Fruit fly (Drosophila melanogaster): ENCODE results near the gene CG1116.

The CG1116 gene

DNA sequence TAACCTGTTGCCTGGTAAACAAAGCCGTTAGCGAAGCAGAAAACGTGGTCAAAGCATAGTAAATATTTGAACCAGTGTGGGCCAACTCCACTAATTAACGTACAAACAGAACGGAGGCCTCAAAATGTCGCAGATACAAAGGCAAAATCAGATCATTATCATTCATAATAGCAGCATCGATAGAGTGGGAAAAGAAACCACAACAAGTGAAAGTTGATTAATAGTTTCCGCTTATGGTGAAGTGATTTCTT is 11.4 kb upstream of the CG1116 start (continued):
- TF ChIP-seq CG18476 (GFP tag; optimal IDR thresholded peaks at IDR 0.05) = no peak
- no peak for TF ChIP-seq CG7372 (GFP tag; IDR thresholded peaks at IDR 0.05)
- TF ChIP-seq sens (GFP tag) = peak; percentile 58
- no peak for TF ChIP-seq CG17802 (tag; optimal IDR thresholded peaks at IDR 0.05)
- TF ChIP-seq scrt (GFP tag; optimal IDR thresholded peaks at IDR 0.05) = peak; percentile 1
- TF ChIP-seq CG6791 (GFP tag; IDR thresholded peaks at IDR 0.05; ENCODE audit: partially characterized antibody) = no peak
- no peak; the same call in 1 of the 2 replicates for TF ChIP-seq CG14014 (GFP tag; IDR thresholded peaks at IDR 0.05)
- TF ChIP-seq ase (GFP tag; IDR thresholded peaks at IDR 0.05) = no peak
- no peak for TF ChIP-seq Dfd (GFP tag; optimal IDR thresholded peaks at IDR 0.05)
- TF ChIP-seq D19A (tag; optimal IDR thresholded peaks at IDR 0.05) = no peak
- TF ChIP-seq CG8944 (GFP tag; optimal IDR thresholded peaks at IDR 0.05) = no peak
- TF ChIP-seq CG30403 (GFP tag; optimal IDR thresholded peaks at IDR 0.05) = no peak
- no peak for TF ChIP-seq row (GFP tag; IDR thresholded peaks at IDR 0.05)
- no peak for TF ChIP-seq Jarid2 (GFP tag; optimal IDR thresholded peaks at IDR 0.05)
- no peak for TF ChIP-seq Hr78 (GFP tag; optimal IDR thresholded peaks at IDR 0.05)
- TF ChIP-seq MESR4 (GFP tag; optimal IDR thresholded peaks at IDR 0.05) = no peak
- no peak for TF ChIP-seq Deaf1 (tag; optimal IDR thresholded peaks at IDR 0.05)
- no peak for TF ChIP-seq ssp (GFP tag; IDR thresholded peaks at IDR 0.05)
- no peak for TF ChIP-seq Lpt (GFP tag; optimal IDR thresholded peaks at IDR 0.05)
- TF ChIP-seq CG10462 (GFP tag; optimal IDR thresholded peaks at IDR 0.05) = no peak
- TF ChIP-seq Dp (GFP tag; optimal IDR thresholded peaks at IDR 0.05) = no peak
- peak; percentile 7 for TF ChIP-seq CG2678 (tag; optimal IDR thresholded peaks at IDR 0.05)
- TF ChIP-seq chm (GFP tag; IDR thresholded peaks at IDR 0.05) = no peak
- no peak for TF ChIP-seq kay (GFP tag; optimal IDR thresholded peaks at IDR 0.05)
- no peak for TF ChIP-seq CG4730 (GFP tag; IDR thresholded peaks at IDR 0.05)
- TF ChIP-seq Hsf (GFP tag; optimal IDR thresholded peaks at IDR 0.05) = no peak
- TF ChIP-seq HHEX (GFP tag; optimal IDR thresholded peaks at IDR 0.05) = no peak
- peak; percentile 90 for TF ChIP-seq Awh (GFP tag; IDR thresholded peaks at IDR 0.05)
- TF ChIP-seq CG3838 (GFP tag; optimal IDR thresholded peaks at IDR 0.05) = no peak
- no peak for TF ChIP-seq ro (GFP tag; IDR thresholded peaks at IDR 0.05)
- no peak for TF ChIP-seq Optix (GFP tag; IDR thresholded peaks at IDR 0.05)
- TF ChIP-seq odd (GFP tag; optimal IDR thresholded peaks at IDR 0.05) = no peak
- TF ChIP-seq Max (GFP tag; optimal IDR thresholded peaks at IDR 0.05) = no peak
- no peak for TF ChIP-seq ttk (GFP tag; IDR thresholded peaks at IDR 0.05)
- no peak for TF ChIP-seq E2f1 (GFP tag; IDR thresholded peaks at IDR 0.05)
- peak in 1 of 2 experiments; percentile 49 for TF ChIP-seq eve (GFP tag; optimal IDR thresholded peaks at IDR 0.05)
- no peak for TF ChIP-seq klu (GFP tag; IDR thresholded peaks at IDR 0.05)
- no peak for TF ChIP-seq bigmax (GFP tag; optimal IDR thresholded peaks at IDR 0.05)
- TF ChIP-seq NC2β (GFP tag; optimal IDR thresholded peaks at IDR 0.05) = no peak
- TF ChIP-seq sens-2 (GFP tag; IDR thresholded peaks at IDR 0.05) = no peak
- TF ChIP-seq ap (GFP tag; IDR thresholded peaks at IDR 0.05) = no peak
- peak; percentile 22 for TF ChIP-seq sd (tag; optimal IDR thresholded peaks at IDR 0.05)
- no peak for TF ChIP-seq Scr (GFP tag; IDR thresholded peaks at IDR 0.05; ENCODE audit: partially characterized antibody)
- no peak for TF ChIP-seq Ssrp (tag; optimal IDR thresholded peaks at IDR 0.05)
- TF ChIP-seq wdn (GFP tag; IDR thresholded peaks at IDR 0.05) = no peak
- TF ChIP-seq otp (GFP tag; IDR thresholded peaks at IDR 0.05) = peak; percentile 36; the same call in 1 of the 3 replicates
- TF ChIP-seq NfI (GFP tag; optimal IDR thresholded peaks at IDR 0.05) = no peak
- no peak for TF ChIP-seq tup (GFP tag; optimal IDR thresholded peaks at IDR 0.05)
- TF ChIP-seq zen2 (GFP tag; IDR thresholded peaks at IDR 0.05; ENCODE audit: partially characterized antibody) = no peak
- TF ChIP-seq Rx (GFP tag; IDR thresholded peaks at IDR 0.05) = no peak
- no peak for TF ChIP-seq CG9609 (GFP tag; optimal IDR thresholded peaks at IDR 0.05)
- TF ChIP-seq CG12299 (tag; optimal IDR thresholded peaks at IDR 0.05) = no peak
- no peak for TF ChIP-seq NC2α (GFP tag; optimal IDR thresholded peaks at IDR 0.05)
- TF ChIP-seq CG9876 (GFP tag; optimal IDR thresholded peaks at IDR 0.05) = no peak
